Worm (Caenorhabditis elegans) whole organism, L2 larva: ENCODE results near the gene R03G5.6.

Source experiments
- C34F6.9 ChIP-seq: fragments of 150-350 bp; optimal IDR thresholded peaks from 2 replicates; lab custom pipeline; 2014; ENCODE audit warnings: missing biosample characterization, missing genetic modification characterization
- F13H6.1 ChIP-seq: sonication (generic microtip); optimal IDR thresholded peaks from 2 replicates; lab custom pipeline; 2016; ENCODE audit warnings: missing genetic modification characterization, missing compliant biosample characterization
- R02D3.7 ChIP-seq: fragments of 150-350 bp; optimal IDR thresholded peaks from 2 replicates; lab custom pipeline; 2014; ENCODE audit warnings: missing biosample characterization, missing genetic modification characterization
- Y55F3AM.14 ChIP-seq: fragments of 200-800 bp; sonication (Bioruptor generic); optimal IDR thresholded peaks from 2 replicates; lab custom pipeline; 2018; ENCODE audit warnings: mild to moderate bottlenecking, missing genetic modification characterization, missing compliant biosample characterization
- ZK546.5 ChIP-seq: sonication (generic microtip); optimal IDR thresholded peaks from 2 replicates; lab custom pipeline; 2017; ENCODE audit warnings: missing biosample characterization, missing genetic modification characterization
- alr-1 ChIP-seq: fragments of 150-350 bp; optimal IDR thresholded peaks from 2 replicates; lab custom pipeline; 2014; ENCODE audit warnings: missing biosample characterization, missing genetic modification characterization
- aly-2 ChIP-seq: fragments of 150-350 bp; optimal IDR thresholded peaks from 2 replicates; lab custom pipeline; 2014; ENCODE audit warnings: missing biosample characterization, missing genetic modification characterization
- ama-1 ChIP-seq: fragments of 150-350 bp; optimal IDR thresholded peaks from 2 replicates; lab custom pipeline; 2018; ENCODE audit warnings: inconsistent platforms
- blmp-1 ChIP-seq: sonication (generic microtip); optimal IDR thresholded peaks from 2 replicates; lab custom pipeline; 2017; ENCODE audit warnings: missing genetic modification characterization, mild to moderate bottlenecking, missing compliant biosample characterization, antibody characterized with exemption, moderate library complexity; ENCODE audit not compliant: insufficient read depth
- ceh-16 ChIP-seq: fragments of 150-350 bp; optimal IDR thresholded peaks from 2 replicates; lab custom pipeline; 2014; ENCODE audit warnings: missing biosample characterization, missing genetic modification characterization
- crh-2 ChIP-seq: sonication (generic microtip); optimal IDR thresholded peaks from 2 replicates; lab custom pipeline; 2017; ENCODE audit warnings: missing biosample characterization, missing genetic modification characterization
- egl-27 ChIP-seq: sonication (generic microtip); optimal IDR thresholded peaks from 3 replicates; lab custom pipeline; 2017; ENCODE audit warnings: missing biosample characterization, missing genetic modification reagents, missing genetic modification characterization
- elt-1 ChIP-seq: fragments of 150-350 bp; optimal IDR thresholded peaks from 2 replicates; lab custom pipeline; 2014; ENCODE audit warnings: missing biosample characterization, missing genetic modification characterization
- fos-1 ChIP-seq: fragments of 150-350 bp; optimal IDR thresholded peaks from 2 replicates; lab custom pipeline; 2014; ENCODE audit warnings: missing biosample characterization, missing genetic modification characterization
- lin-39 ChIP-seq: fragments of 150-350 bp; optimal IDR thresholded peaks from 2 replicates; lab custom pipeline; 2014; ENCODE audit warnings: missing biosample characterization, missing genetic modification reagents, missing genetic modification characterization
- lsy-2 ChIP-seq, 2 experiments: fragments of 150-350 bp in 1 of 2; sonication (generic microtip) in 1 of 2; optimal IDR thresholded peaks; 2 replicates each; lab custom pipeline; 2014 to 2017; ENCODE audit warnings: missing biosample characterization in 2 of 2, missing genetic modification characterization in 2 of 2
- mdl-1 ChIP-seq, 2 experiments: fragments of 150-350 bp in 1 of 2; sonication (generic microtip) in 1 of 2; optimal IDR thresholded peaks; 2 replicates each; lab custom pipeline; 2017; ENCODE audit warnings: missing biosample characterization in 2 of 2, missing genetic modification characterization in 2 of 2
- nhr-11 ChIP-seq: fragments of 150-350 bp; optimal IDR thresholded peaks from 2 replicates; lab custom pipeline; 2014; ENCODE audit warnings: missing biosample characterization, missing genetic modification characterization
- nhr-12 ChIP-seq: fragments of 150-350 bp; optimal IDR thresholded peaks from 2 replicates; lab custom pipeline; 2014; ENCODE audit warnings: missing biosample characterization, missing genetic modification characterization
- nhr-129 ChIP-seq: fragments of 150-350 bp; optimal IDR thresholded peaks from 2 replicates; lab custom pipeline; 2014; ENCODE audit warnings: missing biosample characterization, missing genetic modification characterization
- nhr-23 ChIP-seq: fragments of 150-350 bp; optimal IDR thresholded peaks from 2 replicates; lab custom pipeline; 2014; ENCODE audit warnings: missing biosample characterization, missing genetic modification reagents, missing genetic modification characterization
- nhr-237 ChIP-seq: fragments of 150-350 bp; optimal IDR thresholded peaks from 2 replicates; lab custom pipeline; 2014; ENCODE audit warnings: missing biosample characterization, missing genetic modification characterization
- nhr-25 ChIP-seq: fragments of 150-350 bp; sonication (generic microtip); optimal IDR thresholded peaks from 3 replicates; lab custom pipeline; 2014; ENCODE audit warnings: missing biosample characterization, missing genetic modification characterization
- nhr-6 ChIP-seq: fragments of 150-350 bp; optimal IDR thresholded peaks from 2 replicates; lab custom pipeline; 2014; ENCODE audit warnings: missing biosample characterization, missing genetic modification characterization
- sem-4 ChIP-seq: fragments of 150-350 bp; optimal IDR thresholded peaks from 2 replicates; lab custom pipeline; 2014; ENCODE audit warnings: missing biosample characterization, missing genetic modification reagents, missing genetic modification characterization
- sma-3 ChIP-seq: sonication (generic microtip); optimal IDR thresholded peaks from 2 replicates; lab custom pipeline; 2016; ENCODE audit warnings: missing genetic modification reagents, missing genetic modification characterization, missing compliant biosample characterization
- sma-9 ChIP-seq, 2 experiments: fragments of 150-350 bp in 1 of 2; sonication (generic microtip) in 1 of 2; optimal IDR thresholded peaks; 2 replicates each; lab custom pipeline; 2014 to 2016; ENCODE audit warnings: missing genetic modification characterization in 2 of 2, mild to moderate bottlenecking in 1 of 2, missing biosample characterization in 1 of 2, missing compliant biosample characterization in 1 of 2, missing genetic modification reagents in 1 of 2, moderate library complexity in 1 of 2
- snpc-4 ChIP-seq: fragments of 150-350 bp; optimal IDR thresholded peaks from 2 replicates; lab custom pipeline; 2014; ENCODE audit warnings: missing biosample characterization, missing genetic modification characterization
- unc-39 ChIP-seq: fragments of 150-350 bp; optimal IDR thresholded peaks from 2 replicates; lab custom pipeline; 2014; ENCODE audit warnings: missing biosample characterization, missing genetic modification characterization
- ztf-1 ChIP-seq: fragments of 200-800 bp; sonication (Bioruptor generic); conservative IDR thresholded peaks from 2 replicates; pipeline ENCODE4 v1.3.6; 2022; ENCODE audit warnings: missing genetic modification characterization, missing compliant biosample characterization
- ztf-4 ChIP-seq: fragments of 150-350 bp; optimal IDR thresholded peaks from 2 replicates; lab custom pipeline; 2014; ENCODE audit warnings: missing biosample characterization, missing genetic modification characterization

Gene R03G5.6

ce11 chrX:7809352-7810196 lies 7.2 kb downstream of the R03G5.6 start (continued):
- TF ChIP-seq ztf-4 (tag; lab: Kevin White, UChicago) = peak; percentile 42
- peak; percentile 79 for TF ChIP-seq C34F6.9 (tag; lab: Kevin White, UChicago)
- no peak for TF ChIP-seq elt-1 (tag; lab: Kevin White, UChicago)
- peak; percentile 92 for TF ChIP-seq nhr-129 (tag; lab: Kevin White, UChicago)
- no peak for TF ChIP-seq ama-1 (lab: Kevin White, UChicago)

DNA sequence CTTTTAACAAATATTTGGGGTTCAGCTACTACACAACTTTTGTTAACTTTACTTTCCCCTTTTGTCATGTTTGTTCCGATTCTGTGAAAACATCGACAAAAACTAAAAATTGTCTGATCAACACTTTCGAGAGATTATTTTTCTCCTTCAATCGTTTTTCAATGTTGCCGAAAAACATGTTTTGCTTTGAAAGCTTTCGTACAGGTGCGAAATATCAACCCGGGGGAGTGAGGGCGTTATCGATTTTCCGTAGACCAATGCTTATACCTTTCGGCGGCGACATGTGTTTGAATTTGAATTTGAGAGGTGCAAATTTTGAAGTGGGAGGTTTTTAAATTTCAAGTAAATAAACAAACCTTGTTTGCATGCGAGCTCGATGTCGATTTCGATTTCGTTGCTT lies 8.3 kb downstream of the R03G5.6 start:
- TF ChIP-seq nhr-11 (tag; lab: Kevin White, UChicago) = no peak
- TF ChIP-seq, all 48 proteins: peak for 0

DNA sequence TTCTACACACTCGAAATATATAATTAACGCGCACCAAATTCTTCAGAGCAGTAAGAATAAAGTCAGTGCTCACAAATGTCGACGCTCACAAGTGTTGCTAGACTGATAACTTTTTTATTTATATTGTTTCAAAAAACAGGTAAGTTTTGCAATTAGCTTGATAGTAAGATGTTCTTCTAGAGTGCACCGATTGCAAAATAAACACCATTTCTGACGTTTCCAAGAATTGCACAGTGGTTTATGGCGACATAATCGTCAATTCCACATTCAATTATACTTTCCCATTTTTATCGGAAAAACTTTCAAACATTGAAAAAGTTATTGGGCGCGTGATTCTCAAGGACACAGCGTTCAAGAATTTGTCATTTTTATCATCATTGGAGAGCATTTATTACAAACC lies 16.4 kb downstream of the R03G5.6 start:
- no peak for TF ChIP-seq nhr-6 (tag; lab: Kevin White, UChicago)
- TF ChIP-seq F13H6.1 = no peak
- no peak for TF ChIP-seq unc-39 (tag; lab: Kevin White, UChicago)
- no peak for TF ChIP-seq nhr-25 (tag; lab: Kevin White, UChicago)
- TF ChIP-seq Y55F3AM.14 (GFP tag; lab: Kevin White, UChicago) = no peak
- TF ChIP-seq ceh-16 (tag; lab: Kevin White, UChicago) = no peak
- no peak for TF ChIP-seq R02D3.7 (tag; lab: Kevin White, UChicago)
- no peak for TF ChIP-seq fos-1 (tag; lab: Kevin White, UChicago)
- TF ChIP-seq elt-1 (tag; lab: Kevin White, UChicago) = no peak
- no peak for TF ChIP-seq nhr-11 (tag; lab: Kevin White, UChicago)
- no peak for TF ChIP-seq mdl-1 (tag; optimal IDR thresholded peaks at IDR 0.05; lab: Kevin White, UChicago)
- TF ChIP-seq nhr-129 (tag; lab: Kevin White, UChicago) = no peak
- TF ChIP-seq nhr-237 (tag; lab: Kevin White, UChicago) = no peak
- no peak for TF ChIP-seq alr-1 (tag; lab: Kevin White, UChicago)
- no peak for TF ChIP-seq snpc-4 (tag; lab: Kevin White, UChicago)
- TF ChIP-seq ZK546.5 = no peak
- TF ChIP-seq sem-4 (tag; lab: Kevin White, UChicago) = no peak
- TF ChIP-seq crh-2 (tag; lab: Kevin White, UChicago) = no peak

DNA sequence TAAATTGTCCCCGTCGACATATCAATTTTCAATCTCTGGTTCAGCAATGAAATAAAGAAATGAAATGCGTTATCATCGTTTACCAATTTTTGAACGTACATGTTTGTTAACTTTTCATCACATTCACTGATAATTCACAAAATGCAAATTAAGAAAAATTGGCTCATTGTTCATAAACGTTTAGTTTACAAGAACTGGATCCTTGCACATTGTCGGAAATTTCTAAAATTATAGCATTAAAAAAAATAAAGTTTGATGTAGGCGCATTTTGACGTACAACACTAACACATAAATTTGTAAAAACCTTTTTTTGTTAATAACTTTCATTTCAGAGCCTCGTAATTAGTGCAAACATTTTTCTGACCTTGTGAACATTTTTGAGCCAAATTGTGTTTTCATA lies 17.0 kb downstream of the R03G5.6 start, which contains the start of gene gpx-7:
Gene gpx-7 (minus strand): TSS at position 101 of the 400 bp plus-strand sequence.
- TF ChIP-seq fos-1 (tag; lab: Kevin White, UChicago) (peak; percentile 12), lin-39 (tag; lab: Kevin White, UChicago) (no peak), ceh-16 (tag; lab: Kevin White, UChicago) (no peak), aly-2 (tag; lab: Kevin White, UChicago) (no peak), snpc-4 (tag; lab: Kevin White, UChicago) (no peak), egl-27 (no peak)

ce11 chrX:7798248-7799020 lies 18.3 kb downstream of the R03G5.6 start, which contains the start of gene adm-4:
adm-4 (minus strand) TSS chrX:7798298.
- TF ChIP-seq ama-1 (lab: Kevin White, UChicago) (no peak), nhr-129 (tag; lab: Kevin White, UChicago) (peak; percentile 35), fos-1 (tag; lab: Kevin White, UChicago) (peak; percentile 25), nhr-12 (tag; lab: Kevin White, UChicago) (no peak), lsy-2 (tag; optimal IDR thresholded peaks at IDR 0.05; lab: Kevin White, UChicago) (peak in 1 of 2 experiments; percentile 59), C34F6.9 (tag; lab: Kevin White, UChicago) (peak; percentile 40), nhr-23 (tag; lab: Kevin White, UChicago) (no peak), sma-3 (GFP tag; lab: Kevin White, UChicago) (peak; percentile 50), unc-39 (tag; lab: Kevin White, UChicago) (no peak), F13H6.1 (peak; percentile 53), blmp-1 (tag; lab: Kevin White, UChicago) (no peak), sma-9 (GFP tag; optimal IDR thresholded peaks at IDR 0.05; lab: Kevin White, UChicago) (peak; percentile 47), sma-9 (tag; optimal IDR thresholded peaks at IDR 0.05; lab: Kevin White, UChicago) (no peak), crh-2 (tag; lab: Kevin White, UChicago) (peak; percentile 30), ztf-4 (tag; lab: Kevin White, UChicago) (no peak), nhr-25 (tag; lab: Kevin White, UChicago) (peak; percentile 9), ztf-1 (GFP tag; lab: Robert Waterston, UW) (no peak)
